Fruit fly (Drosophila melanogaster) whole organism, adult: ENCODE data around the gene Atg16.

Experiments used
- CG11617 ChIP-seq: fragments of 200-800 bp; sonication (Bioruptor generic); optimal IDR thresholded peaks from 2 replicates; lab custom pipeline; 2017; ENCODE audit warnings: mild to moderate bottlenecking, missing biosample characterization, missing genetic modification reagents, missing genetic modification characterization
- CG1620 ChIP-seq: fragments of 200-800 bp; sonication (Bioruptor generic); optimal IDR thresholded peaks from 2 replicates; lab custom pipeline; 2016; ENCODE audit warnings: missing biosample characterization, missing genetic modification characterization
- CG7101 ChIP-seq: fragments of 200-800 bp; sonication (Bioruptor generic); optimal IDR thresholded peaks from 2 replicates; lab custom pipeline; 2018; ENCODE audit warnings: missing biosample characterization, mild to moderate bottlenecking, missing genetic modification characterization, moderate library complexity
- Clk ChIP-seq: fragments of 200-800 bp; sonication (Bioruptor generic); optimal IDR thresholded peaks from 2 replicates; lab custom pipeline; 2017; ENCODE audit warnings: missing biosample characterization, missing genetic modification characterization
- Hr96 ChIP-seq: fragments of 200-800 bp; sonication (Bioruptor generic); optimal IDR thresholded peaks from 2 replicates; lab custom pipeline; 2016; ENCODE audit warnings: missing biosample characterization, missing genetic modification characterization
- bab1 ChIP-seq: fragments of 200-800 bp; sonication (Bioruptor generic); optimal IDR thresholded peaks from 3 replicates; lab custom pipeline; 2019; ENCODE audit warnings: missing biosample characterization, mild to moderate bottlenecking, missing genetic modification characterization, moderate library complexity
- cnc ChIP-seq, 2 experiments: fragments of >200 bp; optimal IDR thresholded peaks; 2 replicates each; lab custom pipeline; 2017
- toe ChIP-seq: fragments of 200-800 bp; sonication (Bioruptor generic); optimal IDR thresholded peaks from 2 replicates; lab custom pipeline; 2016; ENCODE audit warnings: missing biosample characterization, missing genetic modification characterization

DNA sequence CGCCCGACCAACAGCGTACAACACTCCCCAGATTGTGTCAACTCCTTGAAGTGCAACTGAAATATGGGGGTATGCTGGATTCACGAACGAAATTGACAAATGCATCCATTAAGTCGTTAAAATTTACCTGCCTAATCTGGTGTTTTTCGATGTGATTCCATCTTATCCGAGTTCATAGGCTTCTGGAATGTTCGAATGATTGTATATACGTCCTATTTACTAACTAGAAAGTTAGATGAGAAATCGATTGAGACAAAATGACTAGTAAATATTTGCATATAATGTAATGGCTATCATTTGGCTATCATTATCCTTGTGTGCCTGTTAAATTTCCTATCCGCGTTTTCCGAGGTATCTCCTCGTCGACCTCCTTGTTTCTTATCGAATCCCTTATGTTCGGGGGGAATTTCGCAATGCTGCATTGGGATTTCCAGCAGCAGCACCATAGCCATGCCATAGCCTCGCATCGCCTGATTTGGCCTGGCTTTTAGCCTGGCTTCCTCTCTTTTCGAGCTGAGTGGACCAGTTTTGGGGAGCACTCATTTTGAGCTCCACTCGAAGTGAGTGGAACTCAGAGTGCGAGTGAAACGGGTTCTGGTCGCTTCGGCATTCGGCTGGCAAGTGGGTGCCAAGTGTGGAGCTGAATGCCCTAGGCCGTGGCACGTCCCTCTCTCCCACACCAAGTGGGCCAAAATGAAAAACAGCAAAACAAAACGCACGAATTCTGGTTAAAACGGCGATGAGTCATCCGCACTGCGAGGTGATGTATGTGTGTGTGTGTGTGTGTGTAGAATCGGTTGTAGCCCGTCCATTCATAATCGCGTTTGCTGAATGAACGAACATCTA is 56.5 kb downstream of the Atg16 start:
- TF ChIP-seq toe (GFP tag; lab: Kevin White, UChicago), result no peak
- TF ChIP-seq bab1 (GFP tag; lab: Kevin White, UChicago), result no peak
- no peak for TF ChIP-seq Clk (GFP tag; lab: Kevin White, UChicago)
- no peak for TF ChIP-seq cnc (optimal IDR thresholded peaks at IDR 0.05; lab: Kevin White, UChicago)
- TF ChIP-seq CG11617, result no peak
- no peak for TF ChIP-seq Hr96 (GFP tag; lab: Kevin White, UChicago)
- no peak for TF ChIP-seq CG7101
- TF ChIP-seq CG1620 (GFP tag; lab: Kevin White, UChicago), result no peak
